Fruit fly (Drosophila melanogaster) whole organism: ENCODE data around the gene Polr3A.

Experiments used
- CG8478 ChIP-seq: fragments of >200 bp; optimal IDR thresholded peaks from 2 replicates; lab custom pipeline; 2018; ENCODE audit warnings: inconsistent platforms
- Dll ChIP-seq: fragments of >200 bp; optimal IDR thresholded peaks from 2 replicates; lab custom pipeline; 2017
- EcR ChIP-seq, 2 experiments: fragments of >200 bp; optimal IDR thresholded peaks; 2 replicates each; lab custom pipeline; 2017; ENCODE audit warnings: missing biosample characterization in 2 of 2, missing genetic modification characterization in 2 of 2, missing genetic modification reagents in 2 of 2
- pan ChIP-seq: fragments of >200 bp; optimal IDR thresholded peaks from 2 replicates; lab custom pipeline; 2017
- psq ChIP-seq: fragments of >200 bp; optimal IDR thresholded peaks from 2 replicates; lab custom pipeline; 2017
- usp ChIP-seq: fragments of >200 bp; optimal IDR thresholded peaks from 2 replicates; lab custom pipeline; 2017; ENCODE audit warnings: missing biosample characterization, missing genetic modification characterization, mixed read lengths

The Polr3A gene

DNA sequence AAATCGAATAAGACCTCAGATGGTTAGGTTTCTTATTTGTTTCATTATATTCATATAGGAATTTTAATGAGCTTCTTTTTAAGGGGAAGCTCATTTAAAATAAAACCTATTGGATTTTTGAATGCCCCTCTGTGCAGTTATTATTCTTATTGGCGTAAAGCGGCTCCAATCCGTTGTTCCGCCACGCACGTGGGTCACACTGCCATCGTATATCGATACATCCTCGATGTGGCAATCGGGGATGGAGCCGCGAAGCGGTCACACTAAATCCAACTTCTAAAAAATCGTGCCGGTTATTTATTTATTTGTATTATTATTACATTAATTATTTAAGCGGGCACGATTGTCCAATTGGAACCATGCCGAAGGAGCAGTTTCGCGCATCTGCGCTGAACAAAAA is at the start of gene Polr3A:
Gene Polr3A (plus strand): TSS at position 234 of the 400 bp plus-strand sequence.
- no peak for TF ChIP-seq EcR (GFP tag; optimal IDR thresholded peaks at IDR 0.05; lab: Kevin White, UChicago)
- TF ChIP-seq psq (lab: Kevin White, UChicago), result no peak
- TF ChIP-seq CG8478, result no peak
- no peak for TF ChIP-seq usp

DNA sequence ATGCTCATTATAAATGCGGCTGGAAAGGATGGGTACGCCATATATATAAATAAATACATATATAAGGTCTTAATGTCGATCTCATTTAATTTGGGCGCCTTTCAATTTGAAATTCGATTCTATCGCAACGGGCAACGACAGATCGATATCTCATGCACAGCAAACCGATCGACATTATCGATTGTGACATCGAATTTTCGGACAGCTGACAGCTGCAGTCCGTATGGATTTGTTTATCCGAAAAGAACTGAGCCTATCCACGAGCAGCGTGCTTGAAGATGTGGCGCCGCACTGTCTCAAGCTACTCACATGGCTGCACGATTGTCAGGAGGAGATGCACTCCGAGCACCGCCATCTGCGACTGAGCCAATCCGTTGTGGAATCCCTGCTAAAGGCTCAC is 30.8 kb upstream of the Polr3A start, which contains the start of gene CG8191:
Gene CG8191 (plus strand): TSS at position 211 of the 400 bp plus-strand sequence.
- TF ChIP-seq EcR (GFP tag; optimal IDR thresholded peaks at IDR 0.05; lab: Kevin White, UChicago), result no peak
- no peak for TF ChIP-seq Dll (lab: Kevin White, UChicago)
- no peak for TF ChIP-seq CG8478
- TF ChIP-seq pan, result no peak
- no peak for TF ChIP-seq usp
- TF ChIP-seq psq (lab: Kevin White, UChicago), result no peak

DNA sequence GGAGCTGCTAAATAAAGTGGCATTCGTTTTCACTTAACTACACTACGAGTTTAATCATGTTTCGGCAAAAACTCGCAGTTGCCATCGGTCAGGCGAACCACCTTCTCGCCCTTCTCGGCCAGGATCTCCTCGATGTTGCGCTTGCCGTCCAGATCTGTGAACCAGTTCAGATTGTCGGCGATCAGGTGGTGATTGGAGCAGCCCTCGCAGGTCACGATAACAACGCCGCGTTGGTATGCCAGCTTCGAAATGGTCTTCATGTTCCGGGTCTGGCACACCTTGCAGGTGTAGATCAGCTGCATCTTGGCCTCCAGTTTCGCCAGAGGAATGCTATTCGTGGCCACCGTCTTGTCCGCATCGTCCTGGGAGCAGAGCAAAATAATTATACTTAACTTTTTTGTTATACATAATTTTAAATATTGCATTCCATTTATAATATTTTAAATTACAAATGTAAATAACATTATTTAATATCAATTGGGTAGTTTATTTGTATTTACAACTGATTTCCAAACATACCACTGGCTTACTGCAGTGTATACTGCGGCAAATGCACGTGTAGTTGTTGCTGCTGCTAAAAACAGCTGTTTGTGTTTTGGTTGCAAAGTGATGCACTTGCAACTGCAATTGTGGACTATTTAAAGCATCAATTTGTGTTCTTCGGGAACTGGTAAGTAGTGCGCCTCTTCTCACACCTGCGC is 29.4 kb upstream of the Polr3A start:
- TF ChIP-seq pan (no peak), psq (lab: Kevin White, UChicago) (no peak), EcR (GFP tag; optimal IDR thresholded peaks at IDR 0.05; lab: Kevin White, UChicago) (no peak), usp (no peak), Dll (lab: Kevin White, UChicago) (no peak), CG8478 (no peak)

DNA sequence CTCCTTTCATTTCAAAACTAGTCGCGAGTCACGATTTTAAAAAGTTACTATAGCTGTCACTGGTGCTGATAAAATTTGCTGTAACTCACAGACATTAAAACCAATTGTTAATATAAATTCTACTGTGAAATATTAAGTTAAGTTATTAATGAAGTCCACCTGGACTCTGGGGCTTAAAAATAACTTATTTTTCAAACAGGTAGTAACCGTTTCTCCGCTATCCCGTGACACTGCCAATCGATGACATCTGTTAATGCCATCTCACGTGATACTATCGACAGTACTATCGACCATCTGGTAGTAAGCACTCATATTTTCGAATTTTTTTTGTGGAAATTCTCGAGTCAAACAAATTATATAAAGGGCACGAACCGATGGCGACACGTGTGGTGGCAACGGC is 28.8 kb upstream of the Polr3A start, which contains the start of the genes CG12379 and MagR:
Gene CG12379 (minus strand): TSS at position 2 of the 400 bp plus-strand sequence.
Gene MagR (plus strand): TSS at position 276 of the 400 bp plus-strand sequence.
- no peak for TF ChIP-seq Dll (lab: Kevin White, UChicago)

DNA sequence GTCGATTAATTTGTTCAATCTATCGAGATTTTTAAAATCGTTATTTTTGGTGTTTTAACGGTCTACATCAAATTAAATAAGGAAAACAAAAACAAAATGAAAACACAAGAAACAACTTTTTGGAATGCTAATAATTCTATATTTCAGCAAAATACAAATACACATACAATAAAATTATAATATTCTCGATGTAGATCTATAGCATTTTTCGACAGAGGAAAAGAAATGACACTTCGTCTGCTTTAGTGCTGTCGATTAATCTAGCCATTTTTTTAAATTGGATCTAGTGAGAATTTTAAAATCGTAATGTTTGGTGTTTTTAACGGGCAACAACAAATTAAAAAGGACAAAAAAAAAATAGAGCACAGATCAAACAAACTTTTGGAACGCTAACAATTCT is 25.6 kb upstream of the Polr3A start, which contains the start of gene Arp6:
Gene Arp6 (minus strand): TSS at position 11 of the 400 bp plus-strand sequence.
- TF ChIP-seq usp (no peak), pan (no peak), Dll (lab: Kevin White, UChicago) (no peak), psq (lab: Kevin White, UChicago) (no peak), EcR (GFP tag; optimal IDR thresholded peaks at IDR 0.05; lab: Kevin White, UChicago) (no peak), CG8478 (no peak)

DNA sequence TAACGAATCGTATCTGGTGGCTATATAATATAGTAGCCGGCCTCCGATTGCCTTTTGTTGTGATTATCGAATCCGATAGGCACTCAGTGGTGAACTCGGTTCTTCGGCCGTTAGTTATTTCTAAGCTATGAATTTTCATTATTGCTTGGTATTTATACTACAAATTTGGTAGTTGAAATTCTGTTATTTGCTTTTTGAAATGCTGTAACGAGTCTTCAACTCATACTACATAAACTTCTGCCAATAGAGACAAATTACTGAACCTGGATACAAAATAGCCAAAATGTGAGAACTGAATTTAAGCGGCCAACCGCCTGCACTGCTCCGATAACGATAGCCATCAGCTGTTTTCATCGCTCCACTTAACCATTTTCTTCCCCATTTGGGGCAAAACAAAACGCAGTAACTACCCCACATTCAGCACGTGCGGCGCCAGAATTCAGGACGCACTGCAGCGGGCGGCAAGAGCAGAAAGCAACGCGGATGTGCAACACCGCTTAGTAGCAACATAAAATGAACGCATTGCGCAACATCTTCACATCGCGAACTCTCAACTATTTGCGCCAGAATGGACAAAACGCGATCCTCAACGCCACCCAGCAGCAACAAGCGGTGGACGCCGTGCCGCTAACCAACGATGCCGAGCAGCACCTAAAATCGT is 23.7 kb upstream of the Polr3A start, which contains the start of the genes CG11679 and CG8206:
Gene CG11679 (minus strand): TSS at position 65 of the 661 bp plus-strand sequence.
Gene CG8206 (plus strand): TSS at position 341 of the 661 bp plus-strand sequence.
- TF ChIP-seq EcR (GFP tag; optimal IDR thresholded peaks at IDR 0.05; lab: Kevin White, UChicago), result no peak
- TF ChIP-seq pan, result no peak
- no peak for TF ChIP-seq psq (lab: Kevin White, UChicago)
- TF ChIP-seq usp, result no peak
- TF ChIP-seq CG8478, result no peak
- no peak for TF ChIP-seq Dll (lab: Kevin White, UChicago)

DNA sequence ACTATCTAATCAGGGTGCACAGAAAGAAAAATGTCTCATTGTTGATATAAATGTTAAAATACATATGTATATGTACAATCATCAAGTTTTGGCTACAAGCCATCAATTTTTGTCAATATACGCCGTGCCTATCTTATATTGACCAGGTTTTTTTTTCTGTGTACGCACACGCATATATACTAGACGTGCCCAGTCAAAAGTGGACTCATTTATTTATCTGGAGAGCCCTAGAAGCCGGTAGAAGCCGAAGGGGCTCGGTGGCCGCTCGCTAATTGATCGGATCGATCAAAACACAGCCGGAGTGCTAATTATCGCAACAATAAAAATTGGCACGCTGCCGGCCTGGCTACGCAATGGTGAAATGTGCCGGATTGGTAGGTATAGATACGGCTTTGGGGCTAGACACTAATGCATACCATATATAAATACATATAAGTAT is 22.4 kb upstream of the Polr3A start:
- TF ChIP-seq Dll (lab: Kevin White, UChicago), result no peak
- no peak for TF ChIP-seq usp
- TF ChIP-seq pan, result no peak
- TF ChIP-seq CG8478, result no peak
- no peak for TF ChIP-seq psq (lab: Kevin White, UChicago)
- TF ChIP-seq EcR (GFP tag; optimal IDR thresholded peaks at IDR 0.05; lab: Kevin White, UChicago), result no peak

DNA sequence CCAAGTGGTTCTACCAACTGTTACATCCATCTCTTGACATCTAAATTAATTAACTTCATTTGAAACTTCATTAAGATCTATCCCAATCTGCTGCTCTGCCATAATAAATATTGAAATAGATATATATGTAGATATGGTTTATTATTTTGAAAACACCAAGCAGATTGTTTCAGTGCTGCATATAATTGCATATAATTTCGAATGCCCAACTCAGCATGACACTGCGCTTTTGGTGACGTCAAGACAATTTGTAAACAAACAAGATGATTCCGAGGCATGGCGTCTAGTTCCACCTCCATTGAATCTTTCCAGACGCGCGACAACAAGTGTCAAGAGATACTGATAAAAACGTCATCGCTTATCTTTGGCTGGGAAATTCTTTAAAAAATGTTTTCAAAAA is 21.9 kb upstream of the Polr3A start:
- TF ChIP-seq Dll (lab: Kevin White, UChicago) (no peak), CG8478 (no peak), usp (no peak), EcR (GFP tag; optimal IDR thresholded peaks at IDR 0.05; lab: Kevin White, UChicago) (no peak), psq (lab: Kevin White, UChicago) (no peak), pan (no peak)

DNA sequence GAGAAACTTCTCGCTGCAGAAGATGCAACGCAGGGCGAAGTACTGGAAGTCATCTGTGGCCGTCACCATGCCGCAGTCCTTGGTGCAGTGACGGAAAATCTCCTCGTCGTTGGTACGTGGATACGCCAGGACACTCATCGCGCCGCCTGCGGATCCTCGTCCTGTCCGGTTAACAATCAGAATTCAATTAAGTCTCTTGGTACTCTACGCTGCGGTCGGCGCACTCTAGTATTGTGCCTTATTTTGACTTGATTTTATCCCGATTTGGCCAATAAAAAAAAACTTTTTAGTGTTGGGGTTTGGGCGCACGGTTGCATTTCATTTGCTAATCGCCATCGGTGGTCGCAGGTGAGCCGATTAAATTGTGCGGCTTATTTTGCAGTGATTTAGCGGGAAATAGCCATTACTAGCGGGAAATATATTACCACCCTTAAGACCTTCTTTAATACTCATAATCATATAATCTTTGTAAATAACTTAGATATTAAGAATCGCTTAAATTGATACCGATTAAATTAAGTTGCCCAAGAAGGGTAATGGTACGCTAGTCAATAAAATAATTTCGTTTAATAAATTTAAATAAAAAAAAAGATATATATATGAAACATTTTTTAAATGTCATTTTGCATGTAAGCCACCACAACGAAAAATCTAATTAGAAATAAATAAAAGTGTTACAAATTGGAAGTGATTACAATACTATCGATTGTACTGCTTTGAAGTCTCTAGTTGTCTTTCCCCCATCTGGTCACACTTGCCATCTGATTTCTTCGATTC is 16.7 kb upstream of the Polr3A start, which contains the start of the genes CG8944 and CCT6:
Gene CG8944 (minus strand): TSS at position 327 of the 777 bp plus-strand sequence.
Gene CCT6 (plus strand): TSS at position 744 of the 777 bp plus-strand sequence.
- no peak for TF ChIP-seq usp
- no peak for TF ChIP-seq EcR (GFP tag; optimal IDR thresholded peaks at IDR 0.05; lab: Kevin White, UChicago)
- no peak for TF ChIP-seq CG8478
- TF ChIP-seq pan, result no peak
- TF ChIP-seq psq (lab: Kevin White, UChicago), result no peak
- no peak for TF ChIP-seq Dll (lab: Kevin White, UChicago)

DNA sequence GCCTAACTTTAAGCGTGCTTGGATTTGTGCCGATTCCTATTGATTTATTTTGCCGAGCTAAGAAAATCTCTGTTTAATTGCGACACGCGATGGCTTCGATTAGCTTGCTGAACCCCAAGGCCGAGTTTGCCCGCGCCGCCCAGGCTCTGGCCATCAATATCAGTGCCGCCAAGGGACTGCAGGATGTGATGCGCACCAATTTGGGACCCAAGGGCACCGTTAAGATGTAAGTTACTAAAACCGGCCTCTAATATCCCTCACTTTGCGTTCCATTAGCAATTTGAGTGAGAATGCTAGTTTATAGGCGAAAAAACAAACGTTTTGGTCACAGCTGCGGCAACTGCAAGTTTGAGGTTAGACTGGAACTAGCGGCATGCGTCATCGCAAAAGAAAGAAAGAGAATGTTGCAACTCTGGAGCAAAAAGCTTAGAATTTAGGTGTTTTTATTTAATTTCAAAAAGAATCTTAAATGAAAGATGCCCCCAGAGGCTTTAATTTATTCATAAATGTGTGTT is 16.0 kb upstream of the Polr3A start:
- TF ChIP-seq Dll (lab: Kevin White, UChicago) (no peak), pan (no peak)

DNA sequence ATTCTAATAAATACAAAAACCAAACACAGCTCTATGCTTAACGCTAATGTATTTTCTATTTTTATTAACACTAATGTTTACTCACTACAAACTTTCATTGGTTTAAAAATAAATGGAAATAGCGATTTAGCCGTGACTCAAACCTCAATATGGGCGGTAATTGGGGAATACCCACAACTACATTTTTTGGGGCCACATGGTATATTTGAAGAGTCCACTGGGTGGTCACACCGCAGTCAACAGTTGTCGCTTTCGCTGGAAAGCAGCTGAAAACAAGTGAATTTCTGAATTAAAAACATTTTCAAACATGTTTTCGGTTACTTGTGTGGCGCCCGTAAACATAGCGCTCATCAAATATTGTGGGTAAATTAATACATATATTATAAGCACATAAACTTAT is 13.8 kb upstream of the Polr3A start, which contains the start of gene Mvd:
Gene Mvd (plus strand): TSS at position 222 of the 400 bp plus-strand sequence.
- TF ChIP-seq EcR (GFP tag; optimal IDR thresholded peaks at IDR 0.05; lab: Kevin White, UChicago) (no peak), Dll (lab: Kevin White, UChicago) (no peak), pan (no peak), psq (lab: Kevin White, UChicago) (no peak), CG8478 (no peak), usp (no peak)

DNA sequence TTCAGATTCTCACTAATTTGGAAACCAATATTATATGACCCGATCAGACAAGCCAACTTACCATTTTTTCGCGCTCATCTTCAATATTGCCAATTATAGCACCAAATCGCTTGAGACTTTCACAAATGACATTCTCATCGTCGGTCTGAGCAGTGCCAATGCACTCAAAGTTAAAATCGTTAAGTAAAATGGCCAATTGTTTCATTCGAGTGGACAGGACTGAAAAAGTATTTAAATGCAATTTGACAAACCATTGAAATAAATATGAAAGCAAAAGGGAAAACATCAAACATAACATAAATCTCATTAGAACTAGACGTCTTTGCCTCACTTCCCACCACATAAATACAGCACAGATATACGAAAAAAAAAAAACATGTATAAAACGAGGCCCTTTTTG is 6.7 kb upstream of the Polr3A start, which contains the start of gene CG8260:
Gene CG8260 (plus strand): TSS at position 301 of the 400 bp plus-strand sequence.
- TF ChIP-seq CG8478 (no peak), usp (no peak), psq (lab: Kevin White, UChicago) (no peak), EcR (GFP tag; optimal IDR thresholded peaks at IDR 0.05; lab: Kevin White, UChicago) (no peak), Dll (lab: Kevin White, UChicago) (no peak), pan (no peak)
